Fruit fly (Drosophila melanogaster): ENCODE measurements around the gene Rpp30.

- peak; percentile 33 for TF ChIP-seq sv (GFP tag; optimal IDR thresholded peaks at IDR 0.05)
- TF ChIP-seq psq (GFP tag; optimal IDR thresholded peaks at IDR 0.05), result peak; percentile 41
- TF ChIP-seq rgr (GFP tag; optimal IDR thresholded peaks at IDR 0.05), result no peak
- TF ChIP-seq Vsx2 (GFP tag; optimal IDR thresholded peaks at IDR 0.05; ENCODE audit: partially characterized antibody), result no peak
- TF ChIP-seq foxo (GFP tag; optimal IDR thresholded peaks at IDR 0.05), result peak in 1 of 2 experiments; percentile 63
- peak; percentile 34 for TF ChIP-seq Jra (GFP tag; optimal IDR thresholded peaks at IDR 0.05)
- TF ChIP-seq dl (GFP tag; optimal IDR thresholded peaks at IDR 0.05; ENCODE audit: insufficient read depth in 1 of 2, partially characterized antibody in 2 of 2), result no peak
- no peak for TF ChIP-seq tai (GFP tag; optimal IDR thresholded peaks at IDR 0.05)
- TF ChIP-seq Dif (GFP tag; optimal IDR thresholded peaks at IDR 0.05; ENCODE audit: partially characterized antibody), result no peak
- TF ChIP-seq usp (GFP tag; optimal IDR thresholded peaks at IDR 0.05), result no peak
- no peak for TF ChIP-seq Abd-B (GFP tag; optimal IDR thresholded peaks at IDR 0.05)
- no peak for TF ChIP-seq Dfd (GFP tag; optimal IDR thresholded peaks at IDR 0.05)
- no peak for TF ChIP-seq pan (optimal IDR thresholded peaks at IDR 0.05)
These were observed 48.5 kb downstream of the Rpp30 start, which contains the start of gene mRpL10 for dm6 chr2L:203529-204127.

Measured in whole organism, wandering third instar larva.